Worm (Caenorhabditis elegans) whole organism, late embryonic: ENCODE data around the gene Y22D7AL.7.

Experiments
- C08G9.2 ChIP-seq: sonication (generic microtip); optimal IDR thresholded peaks from 2 replicates; lab custom pipeline; 2016; ENCODE audit warnings: mild to moderate bottlenecking, missing genetic modification characterization, moderate library complexity, missing compliant biosample characterization
- C38D4.7 ChIP-seq: fragments of 200-800 bp; sonication (Bioruptor generic); optimal IDR thresholded peaks from 2 replicates; lab custom pipeline; 2018; ENCODE audit warnings: mild to moderate bottlenecking, missing genetic modification characterization, moderate library complexity, missing compliant biosample characterization
- F13H6.1 ChIP-seq: sonication (generic microtip); optimal IDR thresholded peaks from 2 replicates; lab custom pipeline; 2016; ENCODE audit warnings: missing genetic modification characterization, missing compliant biosample characterization
- K02D7.2 ChIP-seq: sonication (generic microtip); optimal IDR thresholded peaks from 2 replicates; lab custom pipeline; 2017; ENCODE audit warnings: mild to moderate bottlenecking, missing genetic modification characterization, missing compliant biosample characterization
- K09A11.1 ChIP-seq: sonication (generic microtip); optimal IDR thresholded peaks from 2 replicates; lab custom pipeline; 2017; ENCODE audit warnings: antibody characterized with exemption, mild to moderate bottlenecking, missing genetic modification characterization, missing compliant biosample characterization; ENCODE audit not compliant: insufficient read depth
- T23F11.4 ChIP-seq: fragments of 200-800 bp; sonication (Bioruptor generic); optimal IDR thresholded peaks from 2 replicates; lab custom pipeline; 2018; ENCODE audit warnings: mild to moderate bottlenecking, missing genetic modification characterization, missing compliant biosample characterization
- Y22D7AL.16 ChIP-seq: sonication (generic microtip); optimal IDR thresholded peaks from 2 replicates; lab custom pipeline; 2016; ENCODE audit warnings: missing genetic modification characterization, missing compliant biosample characterization
- ceh-14 ChIP-seq: sonication (generic microtip); optimal IDR thresholded peaks from 2 replicates; lab custom pipeline; 2016; ENCODE audit warnings: missing genotype, missing genetic modification characterization, missing compliant biosample characterization
- ceh-18 ChIP-seq: sonication (generic microtip); optimal IDR thresholded peaks from 2 replicates; lab custom pipeline; 2016; ENCODE audit warnings: missing genetic modification characterization, missing compliant biosample characterization
- ceh-22 ChIP-seq: sonication (generic microtip); optimal IDR thresholded peaks from 2 replicates; lab custom pipeline; 2017; ENCODE audit warnings: missing biosample characterization, missing genetic modification characterization
- ceh-24 ChIP-seq: sonication (generic microtip); optimal IDR thresholded peaks from 2 replicates; lab custom pipeline; 2016; ENCODE audit warnings: mild to moderate bottlenecking, missing genetic modification characterization, missing compliant biosample characterization
- ceh-30 ChIP-seq: fragments of 150-350 bp; optimal IDR thresholded peaks from 2 replicates; lab custom pipeline; 2014; ENCODE audit warnings: missing biosample characterization, missing genetic modification characterization
- ceh-34 ChIP-seq: sonication (generic microtip); optimal IDR thresholded peaks from 2 replicates; lab custom pipeline; 2016; ENCODE audit warnings: mild to moderate bottlenecking, missing genetic modification characterization, missing compliant biosample characterization
- ceh-45 ChIP-seq: fragments of 200-800 bp; sonication (Bioruptor generic); IDR thresholded peaks from 2 replicates; pipeline ENCODE4 v1.3.6; 2022; ENCODE audit warnings: missing genetic modification reagents, missing genetic modification characterization, missing compliant biosample characterization
- ceh-6 ChIP-seq: fragments of 200-800 bp; sonication (Bioruptor generic); optimal IDR thresholded peaks from 2 replicates; lab custom pipeline; 2018; ENCODE audit warnings: mild to moderate bottlenecking, missing genetic modification characterization, missing compliant biosample characterization
- ceh-9 ChIP-seq: sonication (generic microtip); optimal IDR thresholded peaks from 2 replicates; lab custom pipeline; 2016; ENCODE audit warnings: mild to moderate bottlenecking, missing genetic modification characterization, inconsistent platforms, missing compliant biosample characterization
- dmd-4 ChIP-seq: sonication (generic microtip); optimal IDR thresholded peaks from 2 replicates; lab custom pipeline; 2016; ENCODE audit warnings: borderline replicate concordance, missing genetic modification characterization, missing compliant biosample characterization
- elt-2 ChIP-seq: sonication (generic microtip); optimal IDR thresholded peaks from 2 replicates; lab custom pipeline; 2016; ENCODE audit warnings: missing genetic modification reagents, missing genetic modification characterization, missing compliant biosample characterization
- elt-4 ChIP-seq: sonication (generic microtip); optimal IDR thresholded peaks from 2 replicates; lab custom pipeline; 2016; ENCODE audit warnings: missing genetic modification characterization, missing compliant biosample characterization
- ets-4 ChIP-seq: sonication (generic microtip); optimal IDR thresholded peaks from 2 replicates; lab custom pipeline; 2016; ENCODE audit warnings: missing genetic modification characterization, missing compliant biosample characterization
- eyg-1 ChIP-seq: sonication (generic microtip); optimal IDR thresholded peaks from 2 replicates; lab custom pipeline; 2016; ENCODE audit warnings: missing genotype, missing genetic modification characterization, missing compliant biosample characterization
- fax-1 ChIP-seq: sonication (generic microtip); optimal IDR thresholded peaks from 2 replicates; lab custom pipeline; 2016; ENCODE audit warnings: missing genotype, missing genetic modification characterization, missing compliant biosample characterization
- fkh-6 ChIP-seq: sonication (generic microtip); optimal IDR thresholded peaks from 2 replicates; lab custom pipeline; 2016; ENCODE audit warnings: missing genetic modification characterization, missing compliant biosample characterization
- gmeb-2 ChIP-seq: sonication (generic microtip); optimal IDR thresholded peaks from 2 replicates; lab custom pipeline; 2016; ENCODE audit warnings: missing genetic modification characterization, inconsistent platforms, missing compliant biosample characterization
- hlh-13 ChIP-seq: fragments of 200-800 bp; sonication (Bioruptor generic); optimal IDR thresholded peaks from 2 replicates; lab custom pipeline; 2018; ENCODE audit warnings: mild to moderate bottlenecking, missing genetic modification characterization, missing compliant biosample characterization
- hlh-15 ChIP-seq: sonication (generic microtip); optimal IDR thresholded peaks from 2 replicates; lab custom pipeline; 2016; ENCODE audit warnings: missing genetic modification characterization, missing compliant biosample characterization
- hlh-30 ChIP-seq: sonication (generic microtip); optimal IDR thresholded peaks from 2 replicates; lab custom pipeline; 2017; ENCODE audit warnings: antibody characterized with exemption, missing genetic modification characterization, missing compliant biosample characterization; ENCODE audit not compliant: insufficient read depth
- hlh-8 ChIP-seq: sonication (generic microtip); optimal IDR thresholded peaks from 2 replicates; lab custom pipeline; 2016; ENCODE audit warnings: missing genotype, missing genetic modification characterization, missing compliant biosample characterization
- lin-11 ChIP-seq: fragments of 200-800 bp; sonication (Bioruptor generic); optimal IDR thresholded peaks from 2 replicates; lab custom pipeline; 2018; ENCODE audit warnings: mild to moderate bottlenecking, missing genetic modification characterization, missing compliant biosample characterization
- nfya-1 ChIP-seq: sonication (generic microtip); optimal IDR thresholded peaks from 2 replicates; lab custom pipeline; 2017; ENCODE audit warnings: missing genetic modification characterization, mild to moderate bottlenecking, missing compliant biosample characterization, antibody characterized with exemption, moderate library complexity
- nhr-232 ChIP-seq: sonication (generic microtip); optimal IDR thresholded peaks from 2 replicates; lab custom pipeline; 2016; ENCODE audit warnings: missing genetic modification characterization, missing compliant biosample characterization
- npax-4 ChIP-seq: sonication (generic microtip); optimal IDR thresholded peaks from 2 replicates; lab custom pipeline; 2016; ENCODE audit warnings: missing genetic modification characterization, missing compliant biosample characterization
- odd-2 ChIP-seq: sonication (generic microtip); optimal IDR thresholded peaks from 2 replicates; lab custom pipeline; 2017; ENCODE audit warnings: antibody characterized with exemption, mild to moderate bottlenecking, missing genetic modification characterization, missing compliant biosample characterization
- pag-3 ChIP-seq: sonication (generic microtip); optimal IDR thresholded peaks from 2 replicates; lab custom pipeline; 2016; ENCODE audit warnings: missing compliant biosample characterization, missing genetic modification characterization, borderline replicate concordance
- pat-9 ChIP-seq: fragments of 200-800 bp; sonication (Bioruptor generic); optimal IDR thresholded peaks from 2 replicates; lab custom pipeline; 2018; ENCODE audit warnings: mild to moderate bottlenecking, missing genetic modification characterization, moderate library complexity, missing compliant biosample characterization
- pax-1 ChIP-seq: fragments of 150-350 bp; optimal IDR thresholded peaks from 2 replicates; lab custom pipeline; 2014; ENCODE audit warnings: missing biosample characterization, missing genetic modification characterization
- pha-2 ChIP-seq: sonication (generic microtip); optimal IDR thresholded peaks from 2 replicates; lab custom pipeline; 2017; ENCODE audit warnings: mild to moderate bottlenecking, missing genetic modification characterization, missing compliant biosample characterization
- pha-4 ChIP-seq: fragments of 150-350 bp; optimal IDR thresholded peaks from 2 replicates; lab custom pipeline; 2018; ENCODE audit warnings: missing biosample characterization, missing genetic modification reagents, missing genetic modification characterization
- pqm-1 ChIP-seq: sonication (generic microtip); optimal IDR thresholded peaks from 2 replicates; lab custom pipeline; 2016; ENCODE audit warnings: missing genetic modification characterization, missing compliant biosample characterization
- pros-1 ChIP-seq: fragments of 150-350 bp; optimal IDR thresholded peaks from 2 replicates; lab custom pipeline; 2014; ENCODE audit warnings: missing biosample characterization, missing genetic modification reagents, missing genetic modification characterization
- rnt-1 ChIP-seq: sonication (generic microtip); optimal IDR thresholded peaks from 2 replicates; lab custom pipeline; 2016; ENCODE audit warnings: missing genetic modification characterization, missing compliant biosample characterization
- tbx-2 ChIP-seq: sonication (generic microtip); optimal IDR thresholded peaks from 2 replicates; lab custom pipeline; 2016; ENCODE audit warnings: missing genetic modification characterization, missing compliant biosample characterization
- tbx-7 ChIP-seq: sonication (generic microtip); optimal IDR thresholded peaks from 2 replicates; lab custom pipeline; 2016; ENCODE audit warnings: missing genotype, missing genetic modification characterization, missing compliant biosample characterization
- ttx-3 ChIP-seq: sonication (generic microtip); optimal IDR thresholded peaks from 2 replicates; lab custom pipeline; 2016; ENCODE audit warnings: missing genetic modification reagents, missing genetic modification characterization, missing compliant biosample characterization
- zip-5 ChIP-seq: sonication (generic microtip); optimal IDR thresholded peaks from 2 replicates; lab custom pipeline; 2016; ENCODE audit warnings: missing genetic modification characterization, missing compliant biosample characterization
- ztf-16 ChIP-seq: sonication (generic microtip); optimal IDR thresholded peaks from 2 replicates; lab custom pipeline; 2017; ENCODE audit warnings: missing genetic modification characterization, missing compliant biosample characterization

Y22D7AL.7 gene

ce11 chrIII:1598927-1599326, 22.4 kb downstream of the Y22D7AL.7 start:
- TF ChIP-seq ceh-34 (tag; lab: Kevin White, UChicago) = no peak
- no peak for TF ChIP-seq rnt-1
- TF ChIP-seq pag-3 (tag; lab: Kevin White, UChicago) = no peak

- no peak for TF ChIP-seq fkh-6 (tag; lab: Kevin White, UChicago)
- TF ChIP-seq pha-2 = peak; percentile 31
- no peak for TF ChIP-seq pag-3 (tag; lab: Kevin White, UChicago)
- TF ChIP-seq nfya-1 (tag; lab: Kevin White, UChicago) = no peak
- TF ChIP-seq K09A11.1 = no peak
- no peak for TF ChIP-seq ttx-3 (tag; lab: Kevin White, UChicago)
- TF ChIP-seq odd-2 (tag; lab: Kevin White, UChicago) = no peak
- no peak for TF ChIP-seq K02D7.2 (tag; lab: Kevin White, UChicago)
- no peak for TF ChIP-seq dmd-4
- TF ChIP-seq pha-4 (tag; lab: Kevin White, UChicago) = no peak
- TF ChIP-seq hlh-15 (tag; lab: Kevin White, UChicago) = no peak
- no peak for TF ChIP-seq zip-5 (tag; lab: Kevin White, UChicago)
- TF ChIP-seq ceh-14 = no peak
- no peak for TF ChIP-seq C38D4.7
- no peak for TF ChIP-seq npax-4
- no peak for TF ChIP-seq hlh-30 (tag; lab: Kevin White, UChicago)
- no peak for TF ChIP-seq hlh-8 (tag; lab: Kevin White, UChicago)
- no peak for TF ChIP-seq ceh-18 (tag; lab: Kevin White, UChicago)
- TF ChIP-seq eyg-1 (tag; lab: Kevin White, UChicago) = no peak
- no peak for TF ChIP-seq fax-1 (tag; lab: Kevin White, UChicago)
- no peak for TF ChIP-seq ceh-6
- TF ChIP-seq elt-4 = no peak
- no peak for TF ChIP-seq pax-1 (tag; lab: Kevin White, UChicago)
- TF ChIP-seq pat-9 (tag; lab: Kevin White, UChicago) = peak; percentile 10
- TF ChIP-seq F13H6.1 (tag; lab: Kevin White, UChicago) = no peak
- no peak for TF ChIP-seq ztf-16
- TF ChIP-seq tbx-2 (tag; lab: Kevin White, UChicago) = peak; percentile 16
- peak; percentile 5 for TF ChIP-seq Y22D7AL.16
- no peak for TF ChIP-seq ceh-9 (tag; lab: Kevin White, UChicago)
- TF ChIP-seq lin-11 (tag; lab: Kevin White, UChicago) = no peak
- no peak for TF ChIP-seq gmeb-2 (tag; lab: Kevin White, UChicago)
- TF ChIP-seq C08G9.2 (tag; lab: Kevin White, UChicago) = peak; percentile 23
- no peak for TF ChIP-seq ceh-30 (tag; lab: Kevin White, UChicago)
- no peak for TF ChIP-seq pqm-1 (tag; lab: Kevin White, UChicago)
- TF ChIP-seq T23F11.4 (GFP tag; lab: Kevin White, UChicago) = no peak
- no peak for TF ChIP-seq ets-4 (tag; lab: Kevin White, UChicago)
- TF ChIP-seq hlh-13 (GFP tag; lab: Kevin White, UChicago) = no peak
- TF ChIP-seq nhr-232 (tag; lab: Kevin White, UChicago) = no peak
- TF ChIP-seq elt-2 = peak; percentile 4
- no peak for TF ChIP-seq ceh-24 (tag; lab: Kevin White, UChicago)
- no peak for TF ChIP-seq pros-1 (tag; lab: Kevin White, UChicago)
- no peak for TF ChIP-seq ceh-22 (tag; lab: Kevin White, UChicago)
- TF ChIP-seq tbx-7 (tag; lab: Kevin White, UChicago) = no peak
- no peak for TF ChIP-seq ceh-45 (GFP tag; lab: Robert Waterston, UW)
- TF ChIP-seq, all 69 proteins: peak for 6
Observed at ce11 chrIII:1600670-1601194, 24.2 kb downstream of the Y22D7AL.7 start, which contains the start of gene sms-3. TSS of gene sms-3 (minus strand) at chrIII:1601144.
